Worm (Caenorhabditis elegans) whole organism, L4 larva: ENCODE data around the gene hsp-4.
A peak's percentile ranks its signal among the peaks of the same experiment; 100 is the strongest.

Source experiments
- D1046.2 ChIP-seq: fragments of 200-800 bp; sonication (Bioruptor generic); IDR thresholded peaks from 2 replicates; pipeline ENCODE4 v1.3.6; 2022; ENCODE audit warnings: missing genetic modification characterization, missing compliant biosample characterization
- F37D6.2 ChIP-seq: sonication (generic microtip); optimal IDR thresholded peaks from 2 replicates; lab custom pipeline; 2016; ENCODE audit warnings: mild to moderate bottlenecking, missing genetic modification characterization, missing compliant biosample characterization
- F44E2.7 ChIP-seq: fragments of 200-800 bp; sonication (Bioruptor generic); IDR thresholded peaks from 2 replicates; pipeline ENCODE4 v2.1.2; 2022; ENCODE audit warnings: missing genetic modification characterization, missing compliant biosample characterization
- F49E8.2 ChIP-seq: sonication (generic microtip); optimal IDR thresholded peaks from 2 replicates; lab custom pipeline; 2016; ENCODE audit warnings: missing compliant biosample characterization, mild to moderate bottlenecking, missing genetic modification characterization, borderline replicate concordance
- T20F7.1 ChIP-seq: fragments of 200-800 bp; sonication (Bioruptor generic); optimal IDR thresholded peaks from 2 replicates; lab custom pipeline; 2018; ENCODE audit warnings: mild to moderate bottlenecking, missing genetic modification characterization, missing compliant biosample characterization
- T26A8.4 ChIP-seq: fragments of 200-800 bp; sonication (Bioruptor generic); IDR thresholded peaks from 2 replicates; pipeline ENCODE4 v1.3.6; 2022; ENCODE audit warnings: missing genetic modification characterization, missing compliant biosample characterization
- Y105C5A.15 ChIP-seq: fragments of 200-800 bp; sonication (Bioruptor generic); IDR thresholded peaks from 2 replicates; pipeline ENCODE4 v1.3.6; 2022; ENCODE audit warnings: missing genetic modification characterization, missing compliant biosample characterization
- ZK546.5 ChIP-seq, 2 experiments: sonication (generic microtip); optimal IDR thresholded peaks; 2 replicates each; lab custom pipeline; 2017; ENCODE audit warnings: missing biosample characterization in 2 of 2, missing genetic modification characterization in 2 of 2
- aha-1 ChIP-seq: fragments of 150-350 bp; peaks from one replicate; lab custom pipeline; 2014; ENCODE audit warnings: missing biosample characterization, missing genetic modification characterization
- attf-4 ChIP-seq: sonication (generic microtip); optimal IDR thresholded peaks from 3 replicates; lab custom pipeline; 2017; ENCODE audit warnings: missing biosample characterization, missing genetic modification characterization
- ceh-32 ChIP-seq: sonication (generic microtip); optimal IDR thresholded peaks from 2 replicates; lab custom pipeline; 2016; ENCODE audit warnings: mild to moderate bottlenecking, missing genetic modification characterization, missing compliant biosample characterization; ENCODE audit not compliant: poor library complexity
- ceh-44 ChIP-seq: fragments of 200-800 bp; sonication (Bioruptor generic); IDR thresholded peaks from 2 replicates; pipeline ENCODE4 v1.3.6; 2022; ENCODE audit warnings: missing genetic modification reagents, missing genetic modification characterization, missing compliant biosample characterization
- ceh-62 ChIP-seq: sonication (generic microtip); optimal IDR thresholded peaks from 2 replicates; lab custom pipeline; 2017; ENCODE audit warnings: missing biosample characterization, missing genetic modification characterization
- cey-2 ChIP-seq: sonication (generic microtip); optimal IDR thresholded peaks from 3 replicates; lab custom pipeline; 2017; ENCODE audit warnings: missing genetic modification characterization, mild to moderate bottlenecking, missing compliant biosample characterization, antibody characterized with exemption, borderline replicate concordance; ENCODE audit not compliant: insufficient read depth
- daf-16 ChIP-seq, 3 experiments: sonication (generic microtip); optimal IDR thresholded peaks; 2 replicates each; lab custom pipeline; 2016 to 2017; ENCODE audit warnings: missing genetic modification characterization in 3 of 3, missing genetic modification reagents in 3 of 3, mild to moderate bottlenecking in 2 of 3, missing compliant biosample characterization in 2 of 3, missing biosample characterization in 1 of 3, moderate library complexity in 1 of 3
- daf-19 ChIP-seq: fragments of 200-800 bp; sonication (Bioruptor generic); conservative IDR thresholded peaks from 2 replicates; pipeline ENCODE4 v1.3.6; 2022; ENCODE audit warnings: missing genetic modification characterization, missing compliant biosample characterization
- daf-8 ChIP-seq: fragments of 200-800 bp; sonication (Bioruptor generic); IDR thresholded peaks from 2 replicates; pipeline ENCODE4 v1.3.6; 2022; ENCODE audit warnings: missing genetic modification characterization, missing compliant biosample characterization
- dmd-9 ChIP-seq: fragments of 200-800 bp; sonication (Bioruptor generic); IDR thresholded peaks from 2 replicates; pipeline ENCODE4 v1.3.6; 2022; ENCODE audit warnings: missing genetic modification reagents, missing genetic modification characterization, missing compliant biosample characterization
- dpl-1 ChIP-seq: fragments of 150-350 bp; optimal IDR thresholded peaks from 2 replicates; lab custom pipeline; 2014; ENCODE audit warnings: missing biosample characterization, missing genetic modification reagents, missing genetic modification characterization
- duxl-1 ChIP-seq: sonication (generic microtip); optimal IDR thresholded peaks from 2 replicates; lab custom pipeline; 2016; ENCODE audit warnings: mild to moderate bottlenecking, missing genetic modification characterization, moderate library complexity, missing compliant biosample characterization; ENCODE audit not compliant: poor library complexity
- dve-1 ChIP-seq: sonication (generic microtip); optimal IDR thresholded peaks from 2 replicates; lab custom pipeline; 2017; ENCODE audit warnings: antibody characterized with exemption, mild to moderate bottlenecking, missing genetic modification characterization, missing compliant biosample characterization; ENCODE audit not compliant: insufficient read depth
- egl-43 ChIP-seq: fragments of 200-800 bp; sonication (Bioruptor generic); IDR thresholded peaks from 2 replicates; pipeline ENCODE4 v1.3.6; 2022; ENCODE audit warnings: missing genetic modification reagents, missing genetic modification characterization, missing compliant biosample characterization
- gei-8 ChIP-seq: fragments of 200-800 bp; sonication (Bioruptor generic); optimal IDR thresholded peaks from 2 replicates; lab custom pipeline; 2018; ENCODE audit warnings: mild to moderate bottlenecking, missing genetic modification characterization, missing compliant biosample characterization
- hif-1 ChIP-seq, 2 experiments: sonication (generic microtip); optimal IDR thresholded peaks; 2 replicates each; lab custom pipeline; 2016 to 2017; ENCODE audit warnings: missing compliant biosample characterization in 2 of 2, missing genetic modification characterization in 2 of 2, missing genetic modification reagents in 2 of 2, missing genotype in 2 of 2, mild to moderate bottlenecking in 1 of 2
- hmg-1.1 ChIP-seq: fragments of 200-800 bp; sonication (Bioruptor generic); IDR thresholded peaks from 2 replicates; pipeline ENCODE4 v1.3.6; 2022; ENCODE audit warnings: missing genetic modification reagents, missing genetic modification characterization, missing compliant biosample characterization
- lim-7 ChIP-seq: fragments of 200-800 bp; sonication (Bioruptor generic); IDR thresholded peaks from 2 replicates; pipeline ENCODE4 v1.3.6; 2022; ENCODE audit warnings: missing genetic modification characterization, missing compliant biosample characterization
- lin-13 ChIP-seq: fragments of 150-350 bp; optimal IDR thresholded peaks from 2 replicates; lab custom pipeline; 2014; ENCODE audit warnings: missing biosample characterization, missing genetic modification reagents, missing genetic modification characterization
- lin-38 ChIP-seq: fragments of 200-800 bp; sonication (Bioruptor generic); IDR thresholded peaks from 2 replicates; pipeline ENCODE4 v1.3.6; 2022; ENCODE audit warnings: missing genetic modification reagents, missing genetic modification characterization, missing compliant biosample characterization
- madf-9 ChIP-seq: fragments of 200-800 bp; sonication (Bioruptor generic); conservative IDR thresholded peaks from 2 replicates; pipeline ENCODE4 v1.3.6; 2022; ENCODE audit warnings: missing genetic modification reagents, missing genetic modification characterization, missing compliant biosample characterization
- mdl-1 ChIP-seq, 2 experiments: fragments of 150-350 bp in 1 of 2; sonication (generic microtip) in 1 of 2; optimal IDR thresholded peaks; 2 replicates each; lab custom pipeline; 2014 to 2017; ENCODE audit warnings: missing biosample characterization in 2 of 2, missing genetic modification characterization in 2 of 2
- mes-2 ChIP-seq: sonication (generic microtip); optimal IDR thresholded peaks from 2 replicates; lab custom pipeline; 2016; ENCODE audit warnings: missing genotype, mild to moderate bottlenecking, missing genetic modification characterization, missing compliant biosample characterization; ENCODE audit not compliant: poor library complexity, severe bottlenecking
- mxl-2 ChIP-seq: fragments of 200-800 bp; sonication (Bioruptor generic); conservative IDR thresholded peaks from 2 replicates; pipeline ENCODE4 v1.3.6; 2022; ENCODE audit warnings: missing genetic modification reagents, missing genetic modification characterization, missing compliant biosample characterization
- nhr-111 ChIP-seq: fragments of 200-800 bp; sonication (Bioruptor generic); optimal IDR thresholded peaks from 2 replicates; lab custom pipeline; 2018; ENCODE audit warnings: mild to moderate bottlenecking, missing genetic modification characterization, missing compliant biosample characterization
- nhr-237 ChIP-seq: sonication (generic microtip); optimal IDR thresholded peaks from 2 replicates; lab custom pipeline; 2017; ENCODE audit warnings: missing biosample characterization, missing genetic modification characterization
- nhr-25 ChIP-seq: sonication (generic microtip); optimal IDR thresholded peaks from 2 replicates; lab custom pipeline; 2017; ENCODE audit warnings: missing genetic modification characterization, mild to moderate bottlenecking, missing compliant biosample characterization, antibody characterized with exemption, moderate library complexity, borderline replicate concordance; ENCODE audit not compliant: insufficient read depth
- nhr-76 ChIP-seq: fragments of 150-350 bp; optimal IDR thresholded peaks from 2 replicates; lab custom pipeline; 2014; ENCODE audit warnings: missing biosample characterization, missing genetic modification characterization
- pha-4 ChIP-seq, 2 experiments: fragments of 150-350 bp in 1 of 2; fragments of 200-800 bp in 1 of 2; sonication (Bioruptor generic) in 1 of 2; IDR thresholded peaks in 1 of 2; optimal IDR thresholded peaks in 1 of 2; 2 replicates each; pipeline versions ENCODE4 v1.3.6 to Lab custom; 2014 to 2022; ENCODE audit warnings: missing genetic modification characterization in 2 of 2, missing genetic modification reagents in 2 of 2, missing biosample characterization in 1 of 2, missing compliant biosample characterization in 1 of 2
- php-3 ChIP-seq: fragments of 200-800 bp; sonication (Bioruptor generic); IDR thresholded peaks from 2 replicates; pipeline ENCODE4 v1.3.6; 2022; ENCODE audit warnings: missing genetic modification reagents, missing genetic modification characterization, missing compliant biosample characterization
- pqm-1 ChIP-seq: sonication (generic microtip); optimal IDR thresholded peaks from 2 replicates; lab custom pipeline; 2017; ENCODE audit warnings: missing biosample characterization, missing genetic modification characterization
- spr-1 ChIP-seq: sonication (generic microtip); optimal IDR thresholded peaks from 2 replicates; lab custom pipeline; 2016; ENCODE audit warnings: mild to moderate bottlenecking, missing genetic modification characterization, missing compliant biosample characterization
- spr-3 ChIP-seq: fragments of 200-800 bp; sonication (Bioruptor generic); optimal IDR thresholded peaks from 2 replicates; lab custom pipeline; 2018; ENCODE audit warnings: mild to moderate bottlenecking, missing genetic modification characterization, missing compliant biosample characterization
- tra-1 ChIP-seq: fragments of 200-800 bp; sonication (Bioruptor generic); IDR thresholded peaks from 2 replicates; pipeline ENCODE4 v1.3.6; 2022; ENCODE audit warnings: missing genetic modification reagents, missing genetic modification characterization, missing compliant biosample characterization
- unc-130 ChIP-seq: sonication (generic microtip); optimal IDR thresholded peaks from 2 replicates; lab custom pipeline; 2016; ENCODE audit warnings: missing genetic modification reagents, missing genetic modification characterization, missing compliant biosample characterization
- unc-62 ChIP-seq, 3 experiments: fragments of 150-350 bp in 1 of 3; sonication (generic microtip); optimal IDR thresholded peaks in 2 of 3; peaks in 1 of 3; 1 replicate in 1 of 3; 2 replicates in 2 of 3; lab custom pipeline; 2014 to 2017; ENCODE audit warnings: missing biosample characterization in 3 of 3, missing genetic modification characterization in 3 of 3, missing genetic modification reagents in 3 of 3, missing genotype in 1 of 3
- zag-1 ChIP-seq: fragments of 150-350 bp; optimal IDR thresholded peaks from 2 replicates; lab custom pipeline; 2014; ENCODE audit warnings: missing biosample characterization, missing genetic modification characterization
- zfp-2 ChIP-seq: sonication (generic microtip); optimal IDR thresholded peaks from 2 replicates; lab custom pipeline; 2016; ENCODE audit warnings: mild to moderate bottlenecking, missing genetic modification characterization, missing compliant biosample characterization
- zip-2 ChIP-seq: fragments of 150-350 bp; optimal IDR thresholded peaks from 2 replicates; lab custom pipeline; 2014; ENCODE audit warnings: missing biosample characterization, missing genetic modification characterization
- ztf-7 ChIP-seq: fragments of 150-350 bp; optimal IDR thresholded peaks from 2 replicates; lab custom pipeline; 2014; ENCODE audit warnings: missing biosample characterization, missing genetic modification characterization

The hsp-4 gene

ce11 chrII:7353027-7353426, 582 bp upstream of the hsp-4 start (continued):
- TF ChIP-seq duxl-1 (tag; lab: Kevin White, UChicago) = no peak
- TF ChIP-seq hmg-1.1 (GFP tag; lab: Robert Waterston, UW) = no peak
- no peak for TF ChIP-seq ztf-7 (tag; lab: Kevin White, UChicago)
- TF ChIP-seq gei-8 (GFP tag; lab: Kevin White, UChicago) = no peak
- peak; percentile 52; the same call in 1 of the 2 replicates for TF ChIP-seq lim-7 (GFP tag; lab: Robert Waterston, UW)
- no peak for TF ChIP-seq zip-2
- TF ChIP-seq mdl-1 (tag; optimal IDR thresholded peaks at IDR 0.05; lab: Kevin White, UChicago) = no peak
- 0 out of 2 replicates have a peak, but pooled peaks have one; percentile 50 for TF ChIP-seq php-3 (GFP tag; lab: Robert Waterston, UW)
- no peak for TF ChIP-seq cey-2 (tag; lab: Kevin White, UChicago)
- TF ChIP-seq daf-16 (GFP tag; optimal IDR thresholded peaks at IDR 0.05; lab: Kevin White, UChicago) = no peak
- TF ChIP-seq daf-16 (tag; optimal IDR thresholded peaks at IDR 0.05; lab: Kevin White, UChicago) = no peak
- no peak for TF ChIP-seq ZK546.5 (tag; optimal IDR thresholded peaks at IDR 0.05; lab: Kevin White, UChicago)
- TF ChIP-seq pqm-1 (tag; lab: Kevin White, UChicago) = no peak
- TF ChIP-seq nhr-237 (tag; lab: Kevin White, UChicago) = no peak
- no peak for TF ChIP-seq lin-13
- peak; percentile 57 for TF ChIP-seq F49E8.2
- TF ChIP-seq mes-2 (tag; lab: Kevin White, UChicago) = peak; percentile 15
- no peak for TF ChIP-seq pha-4 (GFP tag; IDR thresholded peaks at IDR 0.05; lab: Robert Waterston, UW)
- TF ChIP-seq pha-4 (tag; optimal IDR thresholded peaks at IDR 0.05; lab: Kevin White, UChicago) = no peak
- TF ChIP-seq dpl-1 = no peak
- peak; percentile 55 for TF ChIP-seq unc-130
- TF ChIP-seq nhr-111 (GFP tag; lab: Kevin White, UChicago) = no peak
- no peak for TF ChIP-seq ceh-32 (tag; lab: Kevin White, UChicago)
- TF ChIP-seq spr-1 (tag; lab: Kevin White, UChicago) = no peak
- TF ChIP-seq mxl-2 = no peak
- TF ChIP-seq daf-8 (GFP tag; lab: Robert Waterston, UW) = no peak
- no peak for TF ChIP-seq nhr-25 (tag; lab: Kevin White, UChicago)
- no peak for TF ChIP-seq aha-1 (tag; lab: Kevin White, UChicago)
- no peak for TF ChIP-seq tra-1 (GFP tag; lab: Robert Waterston, UW)
- TF ChIP-seq ceh-44 (GFP tag; lab: Robert Waterston, UW) = no peak
- no peak for TF ChIP-seq spr-3 (GFP tag; lab: Kevin White, UChicago)
- TF ChIP-seq madf-9 (GFP tag; lab: Robert Waterston, UW) = no peak
- TF ChIP-seq F37D6.2 = no peak
- no peak for TF ChIP-seq zag-1 (tag; lab: Kevin White, UChicago)
- TF ChIP-seq F44E2.7 = no peak
- TF ChIP-seq dmd-9 (GFP tag; lab: Robert Waterston, UW) = no peak
- no peak for TF ChIP-seq T20F7.1 (GFP tag; lab: Kevin White, UChicago)
- TF ChIP-seq zfp-2 (tag; lab: Kevin White, UChicago) = no peak

DNA sequence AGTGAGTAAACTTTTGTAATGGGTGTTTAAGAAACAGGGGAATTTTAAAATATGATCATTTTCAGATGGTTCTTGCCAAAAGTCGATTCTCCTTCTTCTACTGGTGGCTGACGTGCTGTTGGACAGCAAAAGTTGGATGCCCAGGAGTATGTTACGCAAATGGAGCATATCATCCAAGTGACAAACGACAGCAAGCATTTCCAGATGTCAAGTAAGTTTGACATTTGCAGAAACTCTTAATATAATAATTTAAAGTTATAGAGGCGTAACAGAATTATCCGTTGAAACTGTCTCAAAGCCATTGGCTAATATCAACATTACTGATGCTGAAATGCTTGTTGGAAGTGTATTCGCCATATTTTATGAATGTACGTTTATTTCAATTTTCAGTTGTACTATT, 4.4 kb downstream of the hsp-4 start:
- TF ChIP-seq ceh-62 = no peak
- no peak for TF ChIP-seq php-3 (GFP tag; lab: Robert Waterston, UW)
- TF ChIP-seq T20F7.1 (GFP tag; lab: Kevin White, UChicago) = no peak
- TF ChIP-seq unc-62 (GFP tag; optimal IDR thresholded peaks at IDR 0.05 in 1 of 2; lab: Kevin White, UChicago) = peak in 1 of 2 experiments; percentile 25
- no peak for TF ChIP-seq unc-62 (tag; optimal IDR thresholded peaks at IDR 0.05; lab: Kevin White, UChicago)
- TF ChIP-seq egl-43 (GFP tag; lab: Robert Waterston, UW) = no peak
- no peak for TF ChIP-seq attf-4 (tag; lab: Kevin White, UChicago)
- no peak for TF ChIP-seq ceh-32 (tag; lab: Kevin White, UChicago)
- TF ChIP-seq D1046.2 = no peak
- TF ChIP-seq Y105C5A.15 (GFP tag; lab: Robert Waterston, UW) = no peak
- no peak for TF ChIP-seq daf-19 (GFP tag; lab: Robert Waterston, UW)
- TF ChIP-seq aha-1 (tag; lab: Kevin White, UChicago) = peak; percentile 71
- TF ChIP-seq spr-1 (tag; lab: Kevin White, UChicago) = no peak
- TF ChIP-seq ceh-44 (GFP tag; lab: Robert Waterston, UW) = no peak
- no peak for TF ChIP-seq lin-38 (GFP tag; lab: Robert Waterston, UW)
- no peak for TF ChIP-seq hif-1 (tag; optimal IDR thresholded peaks at IDR 0.05; lab: Kevin White, UChicago)
- 0 out of 2 replicates have a peak, but pooled peaks have one; percentile 26 for TF ChIP-seq T26A8.4 (GFP tag; lab: Robert Waterston, UW)
- no peak for TF ChIP-seq cey-2 (tag; lab: Kevin White, UChicago)
- no peak for TF ChIP-seq nhr-76 (tag; lab: Kevin White, UChicago)
- TF ChIP-seq dve-1 = no peak
- peak; percentile 38 for TF ChIP-seq duxl-1 (tag; lab: Kevin White, UChicago)
